Fruit fly (Drosophila melanogaster): ENCODE measurements around the gene CG42266.

The CG42266 gene

dm6 chr2L:16350742-16351568, 10.8 kb upstream of the CG42266 start (continued):
- TF ChIP-seq CG1603 (tag; optimal IDR thresholded peaks at IDR 0.05) (peak; percentile 99), Gug (GFP tag; IDR thresholded peaks at IDR 0.05) (peak; percentile 95), Bteb2 (GFP tag; optimal IDR thresholded peaks at IDR 0.05) (peak; percentile 99), MESR4 (GFP tag; optimal IDR thresholded peaks at IDR 0.05) (peak; percentile 85), CG10209 (GFP tag; optimal IDR thresholded peaks at IDR 0.05) (peak; percentile 99), slp2 (GFP tag; optimal IDR thresholded peaks at IDR 0.05) (peak; percentile 98), CG18619 (GFP tag; optimal IDR thresholded peaks at IDR 0.05) (peak; percentile 99), CG13624 (GFP tag; optimal IDR thresholded peaks at IDR 0.05) (peak; percentile 99), B-H1 (GFP tag; IDR thresholded peaks at IDR 0.05) (peak; percentile 98), z (GFP tag; IDR thresholded peaks at IDR 0.05) (peak; percentile 84), fru (optimal IDR thresholded peaks at IDR 0.05) (no peak), CG11696 (GFP tag; IDR thresholded peaks at IDR 0.05) (peak; percentile 100), CG16813 (GFP tag; IDR thresholded peaks at IDR 0.05; ENCODE audit: partially characterized antibody) (no peak), shn (GFP tag; optimal IDR thresholded peaks at IDR 0.05) (peak; percentile 88), CG8281 (tag; optimal IDR thresholded peaks at IDR 0.05) (peak; percentile 95), Atf-2 (GFP tag; optimal IDR thresholded peaks at IDR 0.05) (peak; percentile 98), klu (GFP tag; IDR thresholded peaks at IDR 0.05) (peak; percentile 98), CG3407 (GFP tag; optimal IDR thresholded peaks at IDR 0.05) (peak; percentile 98), C15 (GFP tag; IDR thresholded peaks at IDR 0.05) (peak; percentile 97), CG7372 (GFP tag; IDR thresholded peaks at IDR 0.05) (peak; percentile 99), emc (GFP tag; optimal IDR thresholded peaks at IDR 0.05) (peak; percentile 92), sd (tag; optimal IDR thresholded peaks at IDR 0.05) (peak; percentile 97), wek (GFP tag; optimal IDR thresholded peaks at IDR 0.05) (peak; percentile 96), gt (GFP tag; IDR thresholded peaks at IDR 0.05) (peak; percentile 93), CG12744 (GFP tag; optimal IDR thresholded peaks at IDR 0.05) (peak; percentile 98), Mes4 (GFP tag; optimal IDR thresholded peaks at IDR 0.05) (peak; percentile 97), CG4360 (GFP tag; IDR thresholded peaks at IDR 0.05) (peak; percentile 84), CG15073 (GFP tag; optimal IDR thresholded peaks at IDR 0.05) (peak; percentile 87), oc (tag; optimal IDR thresholded peaks at IDR 0.05) (peak; percentile 99), CG34224 (GFP tag; IDR thresholded peaks at IDR 0.05; ENCODE audit: partially characterized antibody) (peak; percentile 15; the same call in 2 of the 3 replicates), ac (GFP tag; optimal IDR thresholded peaks at IDR 0.05) (peak; percentile 96), CG3065 (GFP tag; optimal IDR thresholded peaks at IDR 0.05) (peak; percentile 96), CG10274 (GFP tag; optimal IDR thresholded peaks at IDR 0.05) (peak; percentile 95), CG15479 (GFP tag; optimal IDR thresholded peaks at IDR 0.05) (peak; percentile 75), CG2120 (GFP tag; optimal IDR thresholded peaks at IDR 0.05) (peak; percentile 99), CG33557 (GFP tag; optimal IDR thresholded peaks at IDR 0.05) (peak; percentile 99), CG12391 (tag; optimal IDR thresholded peaks at IDR 0.05) (peak; percentile 99), CG7963 (GFP tag; IDR thresholded peaks at IDR 0.05; ENCODE audit: partially characterized antibody) (no peak), Jarid2 (GFP tag; optimal IDR thresholded peaks at IDR 0.05) (peak; percentile 95), tup (GFP tag; optimal IDR thresholded peaks at IDR 0.05) (peak; percentile 96), CG5245 (GFP tag; optimal IDR thresholded peaks at IDR 0.05) (peak; percentile 99), CG4854 (GFP tag; optimal IDR thresholded peaks at IDR 0.05) (peak; percentile 98), odd (GFP tag; optimal IDR thresholded peaks at IDR 0.05) (peak; percentile 99), slou (GFP tag; optimal IDR thresholded peaks at IDR 0.05) (peak; percentile 97), CG4424 (GFP tag; optimal IDR thresholded peaks at IDR 0.05) (peak; percentile 99), Xbp1 (GFP tag; optimal IDR thresholded peaks at IDR 0.05) (peak; percentile 99), tin (GFP tag; optimal IDR thresholded peaks at IDR 0.05) (peak; percentile 99), CG10431 (GFP tag; optimal IDR thresholded peaks at IDR 0.05) (peak; percentile 96), eve (GFP tag; optimal IDR thresholded peaks at IDR 0.05) (peak; percentile 76 to 100)

All from whole organism, embryonic.